Fruit fly (Drosophila melanogaster) whole organism, prepupa: ENCODE data around the gene CG1896.
A peak's percentile ranks its signal among the peaks of the same experiment; 100 is the strongest.

Experiments
- CG32006 ChIP-seq: fragments of 200-800 bp; sonication (Bioruptor generic); optimal IDR thresholded peaks from 3 replicates; lab custom pipeline; 2017; ENCODE audit warnings: missing biosample characterization, mild to moderate bottlenecking, missing genetic modification characterization
- CG6792 ChIP-seq: fragments of 200-800 bp; sonication (Bioruptor generic); optimal IDR thresholded peaks from 3 replicates; lab custom pipeline; 2016; ENCODE audit warnings: missing biosample characterization, missing genetic modification characterization
- CG6854 ChIP-seq: fragments of 200-800 bp; sonication (Bioruptor generic); optimal IDR thresholded peaks from 2 replicates; lab custom pipeline; 2017; ENCODE audit warnings: missing biosample characterization, mild to moderate bottlenecking, missing genetic modification characterization
- Eip93F ChIP-seq: fragments of 200-800 bp; sonication (Bioruptor generic); optimal IDR thresholded peaks from 2 replicates; lab custom pipeline; 2016; ENCODE audit warnings: missing biosample characterization, mild to moderate bottlenecking, missing genetic modification characterization
- Hr4 ChIP-seq: fragments of 200-800 bp; sonication (Bioruptor generic); optimal IDR thresholded peaks from 3 replicates; lab custom pipeline; 2016; ENCODE audit warnings: missing biosample characterization, missing genetic modification characterization
- Lpt ChIP-seq: fragments of 200-800 bp; sonication (Bioruptor generic); optimal IDR thresholded peaks from 3 replicates; lab custom pipeline; 2016; ENCODE audit warnings: missing biosample characterization, missing genetic modification characterization
- OdsH ChIP-seq: fragments of 200-800 bp; sonication (Bioruptor generic); optimal IDR thresholded peaks from 3 replicates; lab custom pipeline; 2016; ENCODE audit warnings: missing biosample characterization, missing genetic modification characterization
- Sox102F ChIP-seq: fragments of 200-800 bp; sonication (Bioruptor generic); optimal IDR thresholded peaks from 2 replicates; lab custom pipeline; 2016; ENCODE audit warnings: missing biosample characterization, mild to moderate bottlenecking, missing genetic modification characterization
- achi ChIP-seq: fragments of 200-800 bp; sonication (Bioruptor generic); optimal IDR thresholded peaks from 3 replicates; lab custom pipeline; 2016; ENCODE audit warnings: missing biosample characterization, missing genetic modification characterization
- fd59A ChIP-seq: fragments of 200-800 bp; sonication (Bioruptor generic); optimal IDR thresholded peaks from 2 replicates; lab custom pipeline; 2017; ENCODE audit warnings: missing biosample characterization, mild to moderate bottlenecking, missing genetic modification characterization, missing genetic modification reagents
- lz ChIP-seq: fragments of 200-800 bp; sonication (Bioruptor generic); optimal IDR thresholded peaks from 3 replicates; lab custom pipeline; 2016; ENCODE audit warnings: missing biosample characterization, missing genetic modification characterization

DNA sequence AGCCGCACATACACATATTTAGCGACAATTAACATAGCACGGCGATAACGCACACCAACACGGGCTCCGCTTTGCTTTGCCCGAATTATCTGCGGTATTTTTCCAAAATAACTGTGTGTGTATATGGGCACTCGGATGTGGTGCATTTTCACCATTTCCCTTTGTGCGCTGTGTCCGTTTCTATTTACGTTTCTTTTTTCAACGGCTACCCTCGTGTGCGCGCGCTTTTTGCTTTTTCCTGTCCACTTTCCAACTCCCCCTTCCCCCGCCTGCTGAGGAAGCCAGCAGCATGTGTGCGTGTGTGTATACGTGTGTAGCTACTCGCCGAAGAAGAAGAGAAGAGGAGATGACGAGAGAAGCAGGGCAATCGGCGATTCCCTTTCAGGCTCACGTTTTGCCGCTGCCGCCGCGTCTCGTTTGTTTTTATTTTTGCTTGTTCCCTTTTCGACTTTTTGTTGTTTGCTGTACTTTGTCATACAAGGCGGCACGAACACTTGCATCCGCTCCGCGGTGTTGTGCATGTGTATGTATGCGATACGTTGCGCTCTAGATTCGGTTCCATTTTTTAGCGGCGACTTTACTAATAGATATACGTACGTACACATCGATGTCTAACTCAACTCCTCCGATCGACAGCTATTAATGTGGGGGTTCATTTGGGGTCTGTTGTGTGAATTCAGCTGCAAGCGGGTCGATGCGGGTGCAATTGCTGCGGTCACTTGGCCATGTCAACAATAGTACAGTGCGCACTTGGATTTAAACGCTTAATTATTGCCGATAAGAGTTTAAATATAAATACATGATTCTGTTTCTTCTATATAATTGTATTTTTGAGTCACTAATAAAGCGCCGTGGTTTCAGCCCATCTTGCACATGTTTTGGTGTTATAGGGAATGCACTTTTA, 4.3 kb downstream of the CG1896 start:
- TF ChIP-seq Eip93F (GFP tag; lab: Kevin White, UChicago) (no peak), fd59A (GFP tag; lab: Kevin White, UChicago) (no peak), Lpt (peak; percentile 62), Sox102F (no peak), lz (no peak), CG32006 (peak; percentile 15), achi (peak; percentile 2), CG6854 (peak; percentile 80), Hr4 (GFP tag; lab: Kevin White, UChicago) (no peak), CG6792 (GFP tag; lab: Kevin White, UChicago) (peak; percentile 1), OdsH (GFP tag; lab: Kevin White, UChicago) (no peak)
